Worm (Caenorhabditis elegans) whole organism, early embryonic: Measurements from ENCODE around the gene Y97E10AL.1.

Experiments used
- B0310.2 ChIP-seq: sonication (generic microtip); optimal IDR thresholded peaks from 2 replicates; lab custom pipeline; 2016; ENCODE audit warnings: mild to moderate bottlenecking, missing genetic modification characterization, missing compliant biosample characterization
- F13C5.2 ChIP-seq: sonication (generic microtip); optimal IDR thresholded peaks from 2 replicates; lab custom pipeline; 2017; ENCODE audit warnings: mild to moderate bottlenecking, missing genetic modification characterization, inconsistent platforms, missing compliant biosample characterization
- aly-1 ChIP-seq: sonication (generic microtip); optimal IDR thresholded peaks from 2 replicates; lab custom pipeline; 2016; ENCODE audit warnings: missing genetic modification characterization, missing compliant biosample characterization
- ama-1 ChIP-seq: fragments of 150-350 bp; optimal IDR thresholded peaks from 2 replicates; lab custom pipeline; 2014
- ceh-13 ChIP-seq: fragments of 200-800 bp; sonication (Bioruptor generic); optimal IDR thresholded peaks from 2 replicates; lab custom pipeline; 2018; ENCODE audit warnings: mild to moderate bottlenecking, missing genetic modification characterization, missing compliant biosample characterization
- ceh-36 ChIP-seq: sonication (generic microtip); optimal IDR thresholded peaks from 2 replicates; lab custom pipeline; 2016; ENCODE audit warnings: missing genetic modification characterization, inconsistent platforms, missing compliant biosample characterization
- ets-7 ChIP-seq: sonication (generic microtip); optimal IDR thresholded peaks from 2 replicates; lab custom pipeline; 2016; ENCODE audit warnings: missing genotype, missing genetic modification characterization, missing compliant biosample characterization
- flt-1 ChIP-seq: fragments of 200-800 bp; sonication (Bioruptor generic); IDR thresholded peaks from 2 replicates; pipeline ENCODE4 v1.3.6; 2022; ENCODE audit warnings: missing genetic modification characterization, missing compliant biosample characterization
- hmbx-1 ChIP-seq: sonication (generic microtip); optimal IDR thresholded peaks from 2 replicates; lab custom pipeline; 2016; ENCODE audit warnings: mild to moderate bottlenecking, missing genetic modification characterization, missing compliant biosample characterization
- hmg-4 ChIP-seq: fragments of 200-800 bp; sonication (Bioruptor generic); optimal IDR thresholded peaks from 2 replicates; lab custom pipeline; 2018; ENCODE audit warnings: mild to moderate bottlenecking, missing genetic modification characterization, missing compliant biosample characterization
- hnd-1 ChIP-seq: sonication (generic microtip); optimal IDR thresholded peaks from 2 replicates; lab custom pipeline; 2016; ENCODE audit warnings: missing genetic modification characterization, missing compliant biosample characterization
- pes-1 ChIP-seq: fragments of 200-800 bp; sonication (Bioruptor generic); IDR thresholded peaks from 2 replicates; pipeline ENCODE4 v1.3.6; 2022; ENCODE audit warnings: missing genetic modification reagents, missing genetic modification characterization, missing compliant biosample characterization
- scrt-1 ChIP-seq: fragments of 200-800 bp; sonication (Bioruptor generic); IDR thresholded peaks from 2 replicates; pipeline ENCODE4 v1.3.6; 2022; ENCODE audit warnings: missing genetic modification characterization, missing compliant biosample characterization
- sea-1 ChIP-seq: fragments of 200-800 bp; sonication (Bioruptor generic); conservative IDR thresholded peaks from 2 replicates; pipeline ENCODE4 v1.3.6; 2022; ENCODE audit warnings: missing genetic modification characterization, missing compliant biosample characterization
- tbx-11 ChIP-seq: fragments of 200-800 bp; sonication (Bioruptor generic); IDR thresholded peaks from 2 replicates; pipeline ENCODE4 v1.3.6; 2022; ENCODE audit warnings: missing genetic modification characterization, missing compliant biosample characterization
- tbx-37 ChIP-seq: fragments of 200-800 bp; sonication (Bioruptor generic); conservative IDR thresholded peaks from 2 replicates; pipeline ENCODE4 v1.3.6; 2022; ENCODE audit warnings: missing genetic modification reagents, missing genetic modification characterization, missing compliant biosample characterization
- tra-4 ChIP-seq: sonication (generic microtip); optimal IDR thresholded peaks from 2 replicates; lab custom pipeline; 2017; ENCODE audit warnings: missing genetic modification characterization, missing compliant biosample characterization

Gene Y97E10AL.1

DNA sequence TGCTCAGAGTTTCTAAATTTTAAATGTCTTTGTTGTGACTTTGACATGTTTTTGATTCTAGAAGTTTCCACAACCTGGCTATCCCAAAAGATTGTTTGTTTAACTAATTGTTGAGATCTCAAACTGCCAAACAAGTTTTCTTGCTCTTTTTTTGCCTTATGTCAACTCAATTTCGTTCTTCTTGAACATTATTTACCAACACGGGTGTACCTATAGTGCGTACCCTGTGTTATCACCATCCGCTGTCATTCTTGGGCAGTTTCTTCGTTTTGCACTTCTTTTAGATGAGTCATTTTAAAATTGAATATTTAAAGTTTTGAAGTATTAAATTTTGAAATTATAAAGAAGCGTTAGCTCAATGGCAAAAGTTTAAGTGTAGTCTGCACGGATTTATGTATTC lies 31.0 kb downstream of the Y97E10AL.1 start, which contains the start of gene sptl-2:
sptl-2 (plus strand) TSS at position 280 of the 400 bp plus-strand sequence.
- TF ChIP-seq ceh-36 (tag; lab: Kevin White, UChicago) (no peak), B0310.2 (no peak), ama-1 (no peak), pes-1 (no peak), ceh-13 (GFP tag; lab: Kevin White, UChicago) (no peak), tra-4 (tag; lab: Kevin White, UChicago) (no peak), scrt-1 (GFP tag; lab: Robert Waterston, UW) (no peak), hmg-4 (GFP tag; lab: Kevin White, UChicago) (no peak)

DNA sequence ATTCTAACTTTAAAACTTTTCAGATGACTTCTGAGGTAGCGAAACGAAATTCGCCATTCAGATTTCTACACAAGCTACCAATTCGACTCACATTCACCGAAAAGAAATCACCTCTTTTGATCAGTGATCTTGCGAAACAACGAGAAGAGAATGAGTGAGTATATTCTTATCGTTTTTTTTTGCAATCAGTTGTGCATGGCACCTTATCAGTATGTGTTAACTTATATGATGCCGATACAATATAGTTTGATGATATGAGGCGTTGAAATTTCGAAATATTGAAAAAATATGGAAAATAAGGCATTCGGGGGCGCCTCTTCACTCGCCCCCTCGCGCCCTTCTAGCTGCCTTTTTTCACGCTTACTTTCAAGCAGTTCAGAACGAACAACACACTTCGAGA lies 32.0 kb downstream of the Y97E10AL.1 start:
- TF ChIP-seq tra-4 (tag; lab: Kevin White, UChicago) (no peak), aly-1 (tag; lab: Kevin White, UChicago) (no peak), pes-1 (no peak), sea-1 (no peak)

DNA sequence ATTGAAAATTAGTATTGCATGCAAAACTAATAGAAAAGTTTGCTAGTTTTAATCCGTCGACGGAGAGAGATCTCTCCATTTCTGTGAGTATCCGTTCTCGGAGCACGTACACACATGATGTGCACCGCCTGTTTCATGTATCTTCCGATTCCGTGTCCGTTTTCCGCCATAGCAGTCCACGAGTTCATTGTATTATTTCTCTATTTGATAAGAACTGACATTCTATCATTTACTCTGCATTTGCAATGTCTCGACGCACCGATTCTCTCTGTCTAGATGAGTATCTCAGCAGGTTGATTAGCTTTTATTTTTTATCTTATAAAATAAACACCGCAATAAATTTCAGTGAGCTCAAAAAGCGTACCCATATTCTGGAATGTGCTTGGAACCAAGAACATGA lies 33.0 kb downstream of the Y97E10AL.1 start:
- TF ChIP-seq hnd-1: no peak
- no peak for TF ChIP-seq B0310.2

DNA sequence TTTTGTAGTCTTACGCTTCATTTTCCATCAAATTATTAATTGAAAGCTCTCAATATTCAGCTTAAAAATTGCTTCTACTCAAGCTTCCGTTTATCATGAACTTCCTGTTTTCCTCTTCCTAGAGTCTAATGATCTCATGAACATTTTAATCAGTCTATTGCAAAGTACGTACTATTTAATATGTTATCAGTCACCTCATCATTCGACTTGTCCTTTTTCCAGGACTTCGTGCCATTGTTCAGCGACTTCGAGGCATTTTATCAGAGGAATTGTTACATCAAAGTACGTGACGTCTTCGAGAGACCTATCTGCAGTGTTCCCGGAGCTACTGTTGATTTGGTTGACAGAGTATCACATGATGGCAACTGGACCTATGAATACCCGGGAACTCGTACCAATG lies 33.8 kb downstream of the Y97E10AL.1 start:
- no peak for TF ChIP-seq tbx-37 (GFP tag; lab: Robert Waterston, UW)
- TF ChIP-seq hnd-1: no peak
- TF ChIP-seq flt-1: no peak
- TF ChIP-seq pes-1: no peak
- no peak for TF ChIP-seq ceh-13 (GFP tag; lab: Kevin White, UChicago)
- no peak for TF ChIP-seq tra-4 (tag; lab: Kevin White, UChicago)
- TF ChIP-seq sea-1: no peak
- TF ChIP-seq ceh-36 (tag; lab: Kevin White, UChicago): no peak
- TF ChIP-seq tbx-11: no peak
- TF ChIP-seq ama-1: no peak
- TF ChIP-seq scrt-1 (GFP tag; lab: Robert Waterston, UW): no peak
- TF ChIP-seq F13C5.2 (tag; lab: Kevin White, UChicago): no peak
- TF ChIP-seq hmg-4 (GFP tag; lab: Kevin White, UChicago): no peak
- TF ChIP-seq ets-7 (tag; lab: Kevin White, UChicago): no peak
- TF ChIP-seq hmbx-1 (tag; lab: Kevin White, UChicago): no peak
- TF ChIP-seq aly-1 (tag; lab: Kevin White, UChicago): no peak
- TF ChIP-seq B0310.2: no peak

DNA sequence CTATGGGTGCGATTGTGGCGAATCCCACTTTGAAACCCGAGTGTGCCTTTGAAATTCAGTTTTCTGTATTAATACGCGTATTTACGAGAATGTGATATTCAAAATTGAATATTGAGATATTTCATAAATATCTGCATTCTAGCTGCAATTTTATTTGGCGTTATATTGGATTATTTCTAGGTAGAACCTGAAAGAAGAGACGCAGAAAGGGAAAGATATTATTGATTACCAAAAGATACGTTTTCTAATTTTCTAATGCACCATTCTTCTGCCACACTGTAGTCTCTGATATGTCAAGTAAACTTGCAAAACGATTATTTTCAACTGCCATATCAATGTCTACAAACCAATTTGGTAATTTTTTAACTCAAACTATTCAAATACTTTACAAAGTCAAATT lies 36.1 kb downstream of the Y97E10AL.1 start, which contains the start of gene ech-3:
ech-3 (plus strand) TSS at position 178 of the 400 bp plus-strand sequence.
- TF ChIP-seq hmbx-1 (tag; lab: Kevin White, UChicago) (no peak), ama-1 (no peak), ceh-13 (GFP tag; lab: Kevin White, UChicago) (no peak), hnd-1 (no peak), hmg-4 (GFP tag; lab: Kevin White, UChicago) (no peak), scrt-1 (GFP tag; lab: Robert Waterston, UW) (no peak), sea-1 (no peak), tbx-37 (GFP tag; lab: Robert Waterston, UW) (no peak)

DNA sequence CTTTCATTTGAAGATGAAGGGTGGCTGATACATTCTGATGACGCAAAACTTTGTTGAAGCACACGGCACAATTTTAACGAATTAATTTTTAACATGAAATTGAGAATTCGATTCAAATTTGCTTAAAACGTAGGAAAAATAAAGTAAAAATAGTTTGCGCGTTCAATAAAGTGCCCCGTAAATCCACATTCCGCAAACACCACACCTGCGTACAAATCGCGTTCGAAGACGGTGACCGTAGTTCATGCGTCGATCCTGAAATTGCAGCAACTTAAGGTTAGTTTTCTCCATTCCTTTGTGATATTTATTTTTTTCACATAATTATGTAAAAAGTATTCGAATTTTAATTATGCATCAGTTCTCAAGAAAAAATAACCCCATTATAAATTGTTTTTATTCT lies 38.8 kb downstream of the Y97E10AL.1 start, which contains the start of gene F43H9.3:
F43H9.3 (minus strand) TSS at position 189 of the 400 bp plus-strand sequence.
- TF ChIP-seq hnd-1 (no peak), hmbx-1 (tag; lab: Kevin White, UChicago) (no peak), F13C5.2 (tag; lab: Kevin White, UChicago) (no peak), ama-1 (no peak)

DNA sequence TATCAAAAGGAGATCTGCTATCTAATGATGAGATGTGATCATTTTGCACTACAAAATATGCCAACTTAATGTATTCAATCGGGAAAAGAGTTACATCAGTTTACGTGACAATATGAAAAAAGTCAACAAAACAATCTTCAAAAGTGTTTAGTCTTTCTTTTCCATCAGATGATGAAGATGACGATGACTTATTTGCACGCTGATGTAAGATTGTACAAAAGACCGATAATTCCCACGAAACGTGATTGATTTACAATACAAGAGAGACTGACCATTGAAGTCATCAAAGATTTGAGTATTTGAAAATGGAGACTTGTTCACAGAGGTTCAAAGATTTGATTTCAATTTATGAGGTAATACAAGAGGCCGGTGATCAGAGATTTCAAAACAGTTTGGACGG lies 39.3 kb downstream of the Y97E10AL.1 start:
- TF ChIP-seq flt-1 (no peak), hmbx-1 (tag; lab: Kevin White, UChicago) (no peak), B0310.2 (no peak), tbx-11 (no peak), pes-1 (no peak), tra-4 (tag; lab: Kevin White, UChicago) (no peak), sea-1 (no peak), aly-1 (tag; lab: Kevin White, UChicago) (no peak), tbx-37 (GFP tag; lab: Robert Waterston, UW) (no peak), ceh-36 (tag; lab: Kevin White, UChicago) (no peak), ama-1 (no peak), hmg-4 (GFP tag; lab: Kevin White, UChicago) (no peak), ceh-13 (GFP tag; lab: Kevin White, UChicago) (no peak), scrt-1 (GFP tag; lab: Robert Waterston, UW) (no peak), ets-7 (tag; lab: Kevin White, UChicago) (no peak), F13C5.2 (tag; lab: Kevin White, UChicago) (no peak), hnd-1 (no peak)

DNA sequence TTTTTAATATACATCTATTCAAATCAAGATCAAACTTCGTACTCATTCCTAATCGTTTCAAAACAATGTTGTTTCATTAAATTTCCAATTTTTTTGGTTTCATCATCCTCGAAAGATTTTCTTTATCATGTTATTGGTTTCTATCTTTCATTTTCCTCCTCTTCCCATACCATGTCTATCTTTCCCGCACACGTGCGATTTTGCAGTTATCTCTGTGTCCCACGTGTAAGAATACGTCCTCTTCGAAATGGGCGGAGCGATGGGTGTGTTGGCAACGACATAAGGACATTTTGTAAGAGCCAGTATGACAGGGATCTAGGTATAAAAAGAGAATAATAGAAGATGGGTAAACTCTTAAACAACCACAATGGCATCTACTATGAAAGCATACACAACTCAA lies 40.4 kb downstream of the Y97E10AL.1 start, which contains the start of gene F43H9.4:
F43H9.4 (plus strand) TSS at position 366 of the 400 bp plus-strand sequence.
- TF ChIP-seq tbx-37 (GFP tag; lab: Robert Waterston, UW): no peak
- no peak for TF ChIP-seq sea-1
- TF ChIP-seq aly-1 (tag; lab: Kevin White, UChicago): no peak
- TF ChIP-seq ceh-13 (GFP tag; lab: Kevin White, UChicago): no peak
- TF ChIP-seq pes-1: no peak
- no peak for TF ChIP-seq hnd-1
- no peak for TF ChIP-seq tra-4 (tag; lab: Kevin White, UChicago)
- TF ChIP-seq tbx-11: no peak
- no peak for TF ChIP-seq flt-1
- TF ChIP-seq ets-7 (tag; lab: Kevin White, UChicago): no peak
- TF ChIP-seq ama-1: no peak
- TF ChIP-seq ceh-36 (tag; lab: Kevin White, UChicago): no peak
- TF ChIP-seq hmbx-1 (tag; lab: Kevin White, UChicago): no peak
- TF ChIP-seq B0310.2: no peak
- no peak for TF ChIP-seq hmg-4 (GFP tag; lab: Kevin White, UChicago)
- TF ChIP-seq F13C5.2 (tag; lab: Kevin White, UChicago): no peak
- TF ChIP-seq scrt-1 (GFP tag; lab: Robert Waterston, UW): no peak
